Fruit fly (Drosophila melanogaster) whole organism, embryonic: Measurements from ENCODE around the gene Prx5.

ENCODE experiments used
- ATbp ChIP-seq: fragments of 200-800 bp; sonication (Bioruptor generic); optimal IDR thresholded peaks from 2 replicates; lab custom pipeline; 2017; ENCODE audit warnings: missing biosample characterization, mild to moderate bottlenecking, missing genetic modification characterization, missing genetic modification reagents
- Awh ChIP-seq: fragments of 200-800 bp; sonication (Bioruptor generic); IDR thresholded peaks from 2 replicates; pipeline ENCODE4, ENCODE4 v1.3.6; 2022; ENCODE audit warnings: missing biosample characterization, missing genetic modification characterization
- Blimp-1 ChIP-seq: fragments of 200-800 bp; sonication (Bioruptor generic); optimal IDR thresholded peaks from 3 replicates; lab custom pipeline; 2018; ENCODE audit warnings: missing biosample characterization, missing genetic modification characterization, mild to moderate bottlenecking, moderate library complexity, missing genetic modification reagents
- C15 ChIP-seq: fragments of 200-800 bp; sonication (Bioruptor generic); IDR thresholded peaks from 3 replicates; pipeline ENCODE4 v1.3.6; 2022; ENCODE audit warnings: missing biosample characterization, missing genetic modification characterization
- CG10147 ChIP-seq: fragments of 200-800 bp; sonication (Bioruptor generic); optimal IDR thresholded peaks from 2 replicates; lab custom pipeline; 2019; ENCODE audit warnings: missing biosample characterization, mild to moderate bottlenecking, missing genetic modification characterization, moderate library complexity
- CG10209 ChIP-seq: fragments of 200-800 bp; sonication (Bioruptor generic); optimal IDR thresholded peaks from 3 replicates; lab custom pipeline; 2017; ENCODE audit warnings: missing biosample characterization, mild to moderate bottlenecking, missing genetic modification characterization, missing genetic modification reagents
- CG12219 ChIP-seq: fragments of 200-800 bp; sonication (Bioruptor generic); optimal IDR thresholded peaks from 3 replicates; lab custom pipeline; 2018; ENCODE audit warnings: missing biosample characterization, mild to moderate bottlenecking, missing genetic modification characterization
- CG1233 ChIP-seq: fragments of 200-800 bp; sonication (Bioruptor generic); optimal IDR thresholded peaks from 4 replicates; lab custom pipeline; 2018; ENCODE audit warnings: missing biosample characterization, mild to moderate bottlenecking, missing genetic modification characterization
- CG15269 ChIP-seq: fragments of 200-800 bp; sonication (Bioruptor generic); optimal IDR thresholded peaks from 2 replicates; lab custom pipeline; 2018; ENCODE audit warnings: missing biosample characterization, mild to moderate bottlenecking, missing genetic modification characterization, moderate library complexity
- CG15696 ChIP-seq: fragments of 200-800 bp; sonication (Bioruptor generic); optimal IDR thresholded peaks from 2 replicates; lab custom pipeline; 2019; ENCODE audit warnings: missing biosample characterization, mild to moderate bottlenecking, missing genetic modification characterization, moderate library complexity
- CG17612 ChIP-seq: fragments of 200-800 bp; sonication (Bioruptor generic); IDR thresholded peaks from 2 replicates; pipeline ENCODE4 v1.3.6; 2022; ENCODE audit warnings: missing biosample characterization, missing genetic modification characterization
- CG2129 ChIP-seq: fragments of 200-800 bp; sonication (Bioruptor generic); IDR thresholded peaks from 2 replicates; pipeline ENCODE4 v1.3.6; 2022; ENCODE audit warnings: missing biosample characterization, missing genetic modification characterization; ENCODE audit not compliant: partially characterized antibody
- CG2202 ChIP-seq: fragments of 200-800 bp; sonication (Bioruptor generic); optimal IDR thresholded peaks from 2 replicates; lab custom pipeline; 2018; ENCODE audit warnings: missing biosample characterization, mild to moderate bottlenecking, missing genetic modification characterization
- CG3838 ChIP-seq: fragments of 200-800 bp; sonication (Bioruptor generic); optimal IDR thresholded peaks from 3 replicates; lab custom pipeline; 2016; ENCODE audit warnings: missing biosample characterization, missing genetic modification characterization
- CG5953 ChIP-seq: fragments of 200-800 bp; sonication (Bioruptor generic); IDR thresholded peaks from 2 replicates; pipeline ENCODE4 v1.3.6; 2022; ENCODE audit warnings: missing biosample characterization, missing genetic modification characterization
- CG6175 ChIP-seq: fragments of 200-800 bp; sonication (Bioruptor generic); IDR thresholded peaks from 3 replicates; pipeline ENCODE4 v1.3.6; 2022; ENCODE audit warnings: missing biosample characterization, missing genetic modification characterization
- CG6683 ChIP-seq: fragments of 200-800 bp; sonication (Bioruptor generic); optimal IDR thresholded peaks from 2 replicates; lab custom pipeline; 2017; ENCODE audit warnings: missing biosample characterization, mild to moderate bottlenecking, missing genetic modification characterization, missing genetic modification reagents
- CG8359 ChIP-seq: fragments of 200-800 bp; sonication (Bioruptor generic); optimal IDR thresholded peaks from 2 replicates; lab custom pipeline; 2017; ENCODE audit warnings: missing biosample characterization, mild to moderate bottlenecking, missing genetic modification characterization, borderline replicate concordance
- Dref ChIP-seq: fragments of 200-800 bp; sonication (Bioruptor generic); IDR thresholded peaks from 2 replicates; pipeline ENCODE4 v1.3.6; 2022; ENCODE audit warnings: missing biosample characterization, missing genetic modification characterization
- Ets65A ChIP-seq: fragments of 200-800 bp; sonication (Bioruptor generic); peaks from one replicate; lab custom pipeline; 2016; ENCODE audit warnings: missing biosample characterization, missing genetic modification characterization
- H15 ChIP-seq: fragments of 200-800 bp; sonication (Bioruptor generic); IDR thresholded peaks from 3 replicates; pipeline ENCODE4 v1.3.6; 2022; ENCODE audit warnings: missing biosample characterization, missing genetic modification characterization
- H2.0 ChIP-seq: fragments of 200-800 bp; sonication (Bioruptor generic); IDR thresholded peaks from 2 replicates; pipeline ENCODE4 v1.3.6; 2022; ENCODE audit warnings: missing biosample characterization, missing genetic modification characterization
- HLH54F ChIP-seq: fragments of 200-800 bp; sonication (Bioruptor generic); optimal IDR thresholded peaks from 3 replicates; lab custom pipeline; 2016; ENCODE audit warnings: missing biosample characterization, missing genetic modification characterization
- Hr51 ChIP-seq, 2 experiments: fragments of 200-800 bp; sonication (Bioruptor generic); optimal IDR thresholded peaks; 2 replicates in 1 of 2; 3 replicates in 1 of 2; lab custom pipeline; 2016 to 2018; ENCODE audit warnings: missing biosample characterization in 2 of 2, missing genetic modification characterization in 2 of 2, mild to moderate bottlenecking in 1 of 2, moderate library complexity in 1 of 2
- Lhr ChIP-seq: fragments of 200-800 bp; sonication (Bioruptor generic); optimal IDR thresholded peaks from 3 replicates; lab custom pipeline; 2017; ENCODE audit warnings: mild to moderate bottlenecking, missing biosample characterization, missing genetic modification reagents, missing genetic modification characterization
- MBD-R2 ChIP-seq: fragments of 200-800 bp; sonication (Bioruptor generic); IDR thresholded peaks from 2 replicates; pipeline ENCODE4 v1.3.6; 2022; ENCODE audit warnings: missing biosample characterization, missing genetic modification characterization
- MTF-1 ChIP-seq: fragments of 200-800 bp; sonication (Bioruptor generic); optimal IDR thresholded peaks from 2 replicates; lab custom pipeline; 2018; ENCODE audit warnings: missing biosample characterization, mild to moderate bottlenecking, missing genetic modification characterization, borderline replicate concordance
- NC2α ChIP-seq: fragments of 200-800 bp; sonication (Bioruptor generic); optimal IDR thresholded peaks from 2 replicates; lab custom pipeline; 2016; ENCODE audit warnings: missing biosample characterization, missing genetic modification characterization
- Oaz ChIP-seq: fragments of 200-800 bp; sonication (Bioruptor generic); IDR thresholded peaks from 2 replicates; pipeline ENCODE4 v1.3.6; 2022; ENCODE audit warnings: missing biosample characterization, missing genetic modification characterization
- Poxn ChIP-seq: fragments of 200-800 bp; sonication (Bioruptor generic); IDR thresholded peaks from 2 replicates; pipeline ENCODE4 v1.3.6; 2022; ENCODE audit warnings: missing biosample characterization, missing genetic modification characterization
- Rx ChIP-seq: fragments of 200-800 bp; sonication (Bioruptor generic); IDR thresholded peaks from 2 replicates; pipeline ENCODE4 v1.3.6; 2022; ENCODE audit warnings: missing biosample characterization, missing genetic modification characterization
- Side ChIP-seq: fragments of 200-800 bp; sonication (Bioruptor generic); optimal IDR thresholded peaks from 2 replicates; lab custom pipeline; 2016; ENCODE audit warnings: missing biosample characterization, missing genetic modification characterization
- Sox100B ChIP-seq: fragments of 200-800 bp; sonication (Bioruptor generic); optimal IDR thresholded peaks from 3 replicates; lab custom pipeline; 2018; ENCODE audit warnings: missing biosample characterization, mild to moderate bottlenecking, missing genetic modification characterization
- Spps ChIP-seq: fragments of 200-800 bp; sonication (Bioruptor generic); optimal IDR thresholded peaks from 2 replicates; lab custom pipeline; 2018; ENCODE audit warnings: missing biosample characterization, mild to moderate bottlenecking, missing genetic modification characterization
- al ChIP-seq: fragments of 200-800 bp; sonication (Bioruptor generic); IDR thresholded peaks from 2 replicates; pipeline ENCODE4 v1.3.6; 2022; ENCODE audit warnings: missing biosample characterization, missing genetic modification characterization
- bab2 ChIP-seq: fragments of 200-800 bp; sonication (Bioruptor generic); optimal IDR thresholded peaks from 2 replicates; lab custom pipeline; 2016; ENCODE audit warnings: missing biosample characterization, missing genetic modification characterization
- chn ChIP-seq: fragments of 200-800 bp; sonication (Bioruptor generic); optimal IDR thresholded peaks from 2 replicates; lab custom pipeline; 2016; ENCODE audit warnings: missing biosample characterization, missing genetic modification characterization
- cwo ChIP-seq: fragments of 200-800 bp; sonication (Bioruptor generic); optimal IDR thresholded peaks from 3 replicates; lab custom pipeline; 2017; ENCODE audit warnings: missing biosample characterization, missing genetic modification characterization, mild to moderate bottlenecking, moderate library complexity, missing genetic modification reagents
- eve ChIP-seq, 2 experiments: fragments of >200 bp; optimal IDR thresholded peaks; 2 replicates each; lab custom pipeline; 2017; ENCODE audit warnings: missing biosample characterization in 2 of 2, missing genetic modification characterization in 2 of 2
- fru ChIP-seq: fragments of >200 bp; optimal IDR thresholded peaks from 2 replicates; lab custom pipeline; 2017
- jigr1 ChIP-seq: fragments of 200-800 bp; sonication (Bioruptor generic); IDR thresholded peaks from 3 replicates; pipeline ENCODE4 v1.3.6; 2022; ENCODE audit warnings: missing biosample characterization, missing genetic modification characterization
- lmd ChIP-seq: fragments of 200-800 bp; sonication (Bioruptor generic); IDR thresholded peaks from 2 replicates; pipeline ENCODE4 v1.3.6; 2022; ENCODE audit warnings: missing biosample characterization, missing genetic modification characterization
- org-1 ChIP-seq: fragments of 200-800 bp; sonication (Bioruptor generic); optimal IDR thresholded peaks from 2 replicates; lab custom pipeline; 2017; ENCODE audit warnings: missing biosample characterization, missing genetic modification characterization
- ro ChIP-seq: fragments of 200-800 bp; sonication (Bioruptor generic); IDR thresholded peaks from 2 replicates; pipeline ENCODE4 v1.3.6; 2022; ENCODE audit warnings: missing biosample characterization, missing genetic modification characterization
- sisA ChIP-seq: fragments of 200-800 bp; sonication (Bioruptor generic); IDR thresholded peaks from 2 replicates; pipeline ENCODE4 v1.3.6; 2022; ENCODE audit warnings: missing biosample characterization, missing genetic modification characterization
- stwl ChIP-seq: fragments of 200-800 bp; sonication (Bioruptor generic); optimal IDR thresholded peaks from 3 replicates; lab custom pipeline; 2018; ENCODE audit warnings: missing biosample characterization, mild to moderate bottlenecking, missing genetic modification characterization, moderate library complexity
- sug ChIP-seq: fragments of 200-800 bp; optimal IDR thresholded peaks from 2 replicates; lab custom pipeline; 2019; ENCODE audit warnings: missing biosample characterization, mild to moderate bottlenecking, missing genetic modification characterization, moderate library complexity
- trem ChIP-seq: fragments of 200-800 bp; optimal IDR thresholded peaks from 3 replicates; lab custom pipeline; 2019; ENCODE audit warnings: missing biosample characterization, mild to moderate bottlenecking, missing genetic modification characterization, moderate library complexity
- tup ChIP-seq: fragments of 200-800 bp; sonication (Bioruptor generic); optimal IDR thresholded peaks from 2 replicates; lab custom pipeline; 2016; ENCODE audit warnings: missing biosample characterization, mild to moderate bottlenecking, missing genetic modification characterization, moderate library complexity
- yki ChIP-seq: fragments of >200 bp; optimal IDR thresholded peaks from 3 replicates; lab custom pipeline; 2018
- z ChIP-seq: fragments of 200-800 bp; sonication (Bioruptor generic); IDR thresholded peaks from 3 replicates; pipeline ENCODE4 v1.3.6; 2022; ENCODE audit warnings: missing biosample characterization, missing genetic modification characterization

Prx5 gene

DNA sequence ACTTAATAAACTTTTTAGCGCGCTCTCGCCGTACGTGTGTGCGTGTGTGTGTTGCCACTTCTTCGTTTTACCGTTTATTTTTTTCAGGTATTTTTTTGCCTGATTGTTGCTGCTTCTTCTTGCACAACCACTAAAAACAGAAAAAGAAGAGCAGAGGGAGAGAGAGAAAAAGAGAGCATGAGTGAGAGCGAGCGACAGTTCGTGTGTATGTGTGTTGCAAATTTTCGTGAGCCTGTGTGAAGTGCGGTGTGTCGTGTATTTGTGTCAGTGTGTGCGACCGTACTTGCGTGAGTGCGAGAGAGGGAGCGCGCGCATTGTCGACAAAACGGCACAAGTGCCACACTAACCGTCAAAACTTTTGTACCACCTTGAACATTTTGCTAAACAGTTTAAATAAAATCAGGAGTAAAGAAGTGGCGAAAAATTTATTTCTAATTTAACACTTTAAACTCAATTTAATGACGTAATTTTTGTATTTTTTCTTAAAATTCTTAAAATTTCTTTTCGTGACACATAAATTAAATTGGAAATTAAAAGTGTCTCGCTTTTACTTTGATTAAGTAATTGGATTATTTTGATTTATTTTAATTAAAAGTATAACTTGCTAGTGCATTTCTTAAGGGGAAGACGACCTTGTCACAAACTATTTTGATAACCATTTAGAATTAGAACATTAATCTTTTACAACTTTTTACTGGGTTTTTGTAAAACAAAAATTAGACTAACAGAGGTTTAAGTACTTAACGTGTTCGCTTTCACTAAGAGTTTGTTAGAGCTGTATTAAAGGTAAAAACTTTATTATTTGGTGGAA, 30.1 kb upstream of the Prx5 start (continued):
- TF ChIP-seq jigr1 (GFP tag; lab: Robert Waterston, UW), result no peak
- TF ChIP-seq CG6175 (GFP tag; lab: Robert Waterston, UW), result no peak
- no peak for TF ChIP-seq H15
- no peak for TF ChIP-seq CG5953
- no peak for TF ChIP-seq Spps (tag; lab: Kevin White, UChicago)
- TF ChIP-seq CG10209, result peak; percentile 53
- no peak for TF ChIP-seq tup (GFP tag; lab: Kevin White, UChicago)
- TF ChIP-seq Rx (GFP tag; lab: Robert Waterston, UW), result no peak
- TF ChIP-seq stwl, result no peak
- TF ChIP-seq yki (lab: Kevin White, UChicago), result peak; percentile 69
- TF ChIP-seq Poxn (GFP tag; lab: Robert Waterston, UW), result no peak
- peak; percentile 62 for TF ChIP-seq bab2 (GFP tag; lab: Kevin White, UChicago)
- no peak for TF ChIP-seq CG15696 (tag; lab: Kevin White, UChicago)
- TF ChIP-seq sug (tag; lab: Kevin White, UChicago), result peak; percentile 40
- no peak for TF ChIP-seq C15 (GFP tag; lab: Robert Waterston, UW)
- TF ChIP-seq Hr51 (GFP tag; optimal IDR thresholded peaks at IDR 0.05; lab: Kevin White, UChicago), result peak in 1 of 2 experiments; percentile 77
- no peak for TF ChIP-seq Ets65A (GFP tag; lab: Kevin White, UChicago)
- TF ChIP-seq sisA (GFP tag; lab: Robert Waterston, UW), result no peak
- no peak for TF ChIP-seq CG6683 (GFP tag; lab: Kevin White, UChicago)
- no peak for TF ChIP-seq z (GFP tag; lab: Robert Waterston, UW)
- no peak for TF ChIP-seq CG17612
- no peak for TF ChIP-seq al (GFP tag; lab: Robert Waterston, UW)
- no peak for TF ChIP-seq H2.0 (GFP tag; lab: Robert Waterston, UW)
- peak; percentile 38 for TF ChIP-seq ATbp
- no peak for TF ChIP-seq CG2129 (GFP tag; lab: Robert Waterston, UW)
- TF ChIP-seq trem (tag; lab: Kevin White, UChicago), result no peak
- TF ChIP-seq cwo (GFP tag; lab: Kevin White, UChicago), result peak; percentile 51
- TF ChIP-seq Sox100B (GFP tag; lab: Kevin White, UChicago), result peak; percentile 73
- peak; percentile 75 for TF ChIP-seq CG15269 (tag; lab: Kevin White, UChicago)
- TF ChIP-seq eve (GFP tag; optimal IDR thresholded peaks at IDR 0.05; lab: Kevin White, UChicago), result no peak
- TF ChIP-seq HLH54F (GFP tag; lab: Kevin White, UChicago), result no peak
- TF ChIP-seq CG12219 (GFP tag; lab: Kevin White, UChicago), result no peak
- no peak for TF ChIP-seq fru (lab: Kevin White, UChicago)
- no peak for TF ChIP-seq CG8359
- TF ChIP-seq MBD-R2, result no peak
- TF ChIP-seq Awh (GFP tag; lab: Robert Waterston, UW), result no peak
- no peak for TF ChIP-seq Oaz (GFP tag; lab: Robert Waterston, UW)
- no peak for TF ChIP-seq NC2α (GFP tag; lab: Kevin White, UChicago)
- TF ChIP-seq Lhr (GFP tag; lab: Kevin White, UChicago), result no peak
- no peak for TF ChIP-seq lmd (GFP tag; lab: Robert Waterston, UW)
- no peak for TF ChIP-seq Side
- TF ChIP-seq chn (GFP tag; lab: Kevin White, UChicago), result no peak
- TF ChIP-seq CG2202, result no peak
- TF ChIP-seq CG3838, result no peak
- TF ChIP-seq org-1, result peak; percentile 31
- TF ChIP-seq Dref (GFP tag; lab: Robert Waterston, UW), result no peak
- TF ChIP-seq MTF-1, result no peak
- peak; percentile 31 for TF ChIP-seq Blimp-1 (GFP tag; lab: Kevin White, UChicago)
- no peak for TF ChIP-seq ro (GFP tag; lab: Robert Waterston, UW)
- peak; percentile 58 for TF ChIP-seq CG10147 (GFP tag; lab: Kevin White, UChicago)
- peak; percentile 73 for TF ChIP-seq CG1233
